Worm (Caenorhabditis elegans): Measurements from ENCODE around the gene C16A11.2.

- no peak for TF ChIP-seq chd-7 (tag; optimal IDR thresholded peaks at IDR 0.05)
- TF ChIP-seq nhr-90 (tag; optimal IDR thresholded peaks at IDR 0.05) = no peak
- TF ChIP-seq akir-1 (GFP tag; optimal IDR thresholded peaks at IDR 0.05) = no peak
Measured at ce11 chrII:4211113-4211512, 26.9 kb upstream of the C16A11.2 start, which contains the start of gene F31D5.7.

Data from whole organism, young adult.